Worm (Caenorhabditis elegans): Measurements from ENCODE around the gene Y44A6D.1.

- TF ChIP-seq Y105C5A.15 (GFP tag; IDR thresholded peaks at IDR 0.05) (no peak), fkh-10 (GFP tag; optimal IDR thresholded peaks at IDR 0.05) (no peak), ZK546.5 (tag; optimal IDR thresholded peaks at IDR 0.05) (no peak), lin-39 (tag; optimal IDR thresholded peaks at IDR 0.05) (no peak), spr-1 (tag; optimal IDR thresholded peaks at IDR 0.05) (no peak), F26F4.8 (GFP tag; conservative IDR thresholded peaks at IDR 0.05) (no peak), snpc-4 (tag; optimal IDR thresholded peaks at IDR 0.05) (no peak), dmd-9 (GFP tag; IDR thresholded peaks at IDR 0.05) (no peak), ama-1 (optimal IDR thresholded peaks at IDR 0.05) (no peak), unc-62 (GFP tag; optimal IDR thresholded peaks at IDR 0.05 in 1 of 2) (no peak), unc-62 (tag; optimal IDR thresholded peaks at IDR 0.05) (no peak), lin-38 (GFP tag; IDR thresholded peaks at IDR 0.05) (no peak), nhr-11 (tag; optimal IDR thresholded peaks at IDR 0.05) (no peak)
Measured at ce11 chrV:20770061-20770460, 19.8 kb downstream of the Y44A6D.1 start, which contains the start of gene elp-1.
